Fruit fly (Drosophila melanogaster): ENCODE data around the gene Hsc70-1.

Hsc70-1 gene

dm6 chr3L:13938470-13939150, 35.3 kb upstream of the Hsc70-1 start (continued):
- TF ChIP-seq pum (GFP tag; optimal IDR thresholded peaks at IDR 0.05) (peak; percentile 86), dysf (GFP tag; IDR thresholded peaks at IDR 0.05) (peak; percentile 87), CG12071 (GFP tag; optimal IDR thresholded peaks at IDR 0.05) (peak; percentile 75), CG10654 (GFP tag; optimal IDR thresholded peaks at IDR 0.05) (peak; percentile 74), Ssrp (tag; optimal IDR thresholded peaks at IDR 0.05) (peak; percentile 87), knrl (GFP tag; IDR thresholded peaks at IDR 0.05; ENCODE audit: partially characterized antibody) (no peak), Hr78 (GFP tag; optimal IDR thresholded peaks at IDR 0.05) (peak in 1 of 2 experiments; percentile 80), zfh1 (GFP tag; IDR thresholded peaks at IDR 0.05) (peak; percentile 62), br (optimal IDR thresholded peaks at IDR 0.05) (no peak), gt (GFP tag; IDR thresholded peaks at IDR 0.05) (no peak), Vsx1 (GFP tag; optimal IDR thresholded peaks at IDR 0.05) (peak; percentile 58), H2.0 (GFP tag; IDR thresholded peaks at IDR 0.05) (0 out of 2 replicates have a peak, but pooled peaks have one; percentile 42), ash1 (GFP tag; optimal IDR thresholded peaks at IDR 0.05) (no peak), Fer1 (GFP tag; optimal IDR thresholded peaks at IDR 0.05) (peak; percentile 91), CG30020 (tag; optimal IDR thresholded peaks at IDR 0.05) (peak; percentile 75), pfk (GFP tag; optimal IDR thresholded peaks at IDR 0.05) (no peak), CG6813 (GFP tag; optimal IDR thresholded peaks at IDR 0.05) (peak; percentile 82), Rx (GFP tag; IDR thresholded peaks at IDR 0.05) (peak; percentile 72), CG14441 (GFP tag; IDR thresholded peaks at IDR 0.05) (peak; percentile 65), tup (GFP tag; optimal IDR thresholded peaks at IDR 0.05) (peak; percentile 54), CG3163 (GFP tag; optimal IDR thresholded peaks at IDR 0.05) (peak; percentile 97), Doc3 (GFP tag; IDR thresholded peaks at IDR 0.05; ENCODE audit: partially characterized antibody) (no peak), Ets97D (GFP tag; optimal IDR thresholded peaks at IDR 0.05) (peak; percentile 10), CG1024 (GFP tag; IDR thresholded peaks at IDR 0.05) (no peak), Lhr (GFP tag; optimal IDR thresholded peaks at IDR 0.05) (peak; percentile 75), Chrac-16 (GFP tag; optimal IDR thresholded peaks at IDR 0.05) (peak; percentile 80), Dad (GFP tag; optimal IDR thresholded peaks at IDR 0.05) (peak; percentile 89), Dp (GFP tag; optimal IDR thresholded peaks at IDR 0.05) (no peak), nerfin-2 (GFP tag; IDR thresholded peaks at IDR 0.05; ENCODE audit: partially characterized antibody) (no peak), Mrtf (GFP tag; IDR thresholded peaks at IDR 0.05) (0 out of 3 replicates have a peak, but pooled peaks have one; percentile 60), ATbp (GFP tag; optimal IDR thresholded peaks at IDR 0.05) (peak; percentile 75), klu (GFP tag; IDR thresholded peaks at IDR 0.05) (peak; percentile 74; the same call in 1 of the 2 replicates), crp (GFP tag; optimal IDR thresholded peaks at IDR 0.05) (peak in 1 of 2 experiments; percentile 48), CG6791 (GFP tag; IDR thresholded peaks at IDR 0.05; ENCODE audit: partially characterized antibody) (0 out of 3 replicates have a peak, but pooled peaks have one; percentile 41), Oli (tag; optimal IDR thresholded peaks at IDR 0.05) (peak; percentile 95), CG10209 (GFP tag; optimal IDR thresholded peaks at IDR 0.05) (peak; percentile 91), shn (GFP tag; optimal IDR thresholded peaks at IDR 0.05) (peak; percentile 80), CG10959 (GFP tag; IDR thresholded peaks at IDR 0.05) (no peak), CG34224 (GFP tag; IDR thresholded peaks at IDR 0.05; ENCODE audit: partially characterized antibody) (no peak), Lim3 (GFP tag; IDR thresholded peaks at IDR 0.05) (no peak), CG9437 (GFP tag; optimal IDR thresholded peaks at IDR 0.05) (peak; percentile 92), chm (GFP tag; IDR thresholded peaks at IDR 0.05) (no peak; the same call in none of the 2 replicates), sc (optimal IDR thresholded peaks at IDR 0.05) (no peak), sc (GFP tag; optimal IDR thresholded peaks at IDR 0.05) (peak; percentile 86), zen (tag; optimal IDR thresholded peaks at IDR 0.05) (peak; percentile 48), pan (optimal IDR thresholded peaks at IDR 0.05) (no peak), pan (GFP tag; optimal IDR thresholded peaks at IDR 0.05 in 1 of 2, IDR thresholded peaks at IDR 0.05 in 1 of 2) (peak in 1 of 2 experiments; percentile 63), CG18011 (GFP tag; optimal IDR thresholded peaks at IDR 0.05) (peak; percentile 75), slbo (GFP tag; IDR thresholded peaks at IDR 0.05) (peak; percentile 65)

Data from whole organism, embryonic.